Worm (Caenorhabditis elegans): Measurements from ENCODE around the gene K07H8.8.

K07H8.8 gene

ce11 chrIV:8283214-8283613 is 15.0 kb upstream of the K07H8.8 start (continued):
- TF ChIP-seq ceh-79 (tag; optimal IDR thresholded peaks at IDR 0.05) (no peak), ZK185.1 (tag; optimal IDR thresholded peaks at IDR 0.05; ENCODE audit: poor library complexity, severe bottlenecking) (no peak)

DNA sequence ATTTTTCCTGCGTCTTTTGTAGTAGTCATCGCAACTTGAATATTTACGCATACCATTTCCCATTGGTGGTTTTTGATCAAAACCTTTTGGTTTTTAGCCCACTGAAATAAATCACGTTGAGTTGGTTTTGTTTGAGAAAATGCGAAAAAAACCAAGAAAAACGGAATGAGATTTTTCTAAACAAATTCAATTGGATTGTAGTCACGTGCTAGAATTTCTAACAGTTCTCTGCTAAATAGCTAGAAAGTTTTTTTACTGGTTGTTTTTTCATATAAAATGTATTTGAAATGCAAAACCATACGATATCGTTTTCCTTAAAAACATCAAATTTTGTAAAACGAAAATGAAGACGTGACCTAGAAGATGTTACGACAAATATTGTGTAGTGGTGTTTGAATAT is 8.4 kb upstream of the K07H8.8 start, which contains the start of gene K07H8.12:
TSS of gene K07H8.12 (minus strand) at position 101 of the 400 bp plus-strand sequence.
- TF ChIP-seq F49E8.2 (tag; optimal IDR thresholded peaks at IDR 0.05; ENCODE audit: insufficient read depth) (no peak), dox-1 (GFP tag; IDR thresholded peaks at IDR 0.05) (no peak), hlh-12 (tag; optimal IDR thresholded peaks at IDR 0.05) (no peak), die-1 (tag; optimal IDR thresholded peaks at IDR 0.05) (no peak), snpc-3.4 (tag; optimal IDR thresholded peaks at IDR 0.05) (no peak), rcor-1 (GFP tag; IDR thresholded peaks at IDR 0.05) (no peak), dpff-1 (tag; optimal IDR thresholded peaks at IDR 0.05) (no peak), athp-1 (tag; optimal IDR thresholded peaks at IDR 0.05) (no peak), Y53F4B.3 (GFP tag; IDR thresholded peaks at IDR 0.05) (no peak), ama-1 (optimal IDR thresholded peaks at IDR 0.05) (no peak), ama-1 (GFP tag; optimal IDR thresholded peaks at IDR 0.05) (no peak), Y67H2A.10 (GFP tag; conservative IDR thresholded peaks at IDR 0.05) (no peak), bed-2 (GFP tag; IDR thresholded peaks at IDR 0.05) (no peak), madf-6 (GFP tag; IDR thresholded peaks at IDR 0.05) (no peak), mxl-1 (tag; optimal IDR thresholded peaks at IDR 0.05) (no peak), mcd-1 (GFP tag; IDR thresholded peaks at IDR 0.05) (no peak), ztf-6 (GFP tag; IDR thresholded peaks at IDR 0.05) (no peak), nhr-27 (tag; optimal IDR thresholded peaks at IDR 0.05) (no peak), sdz-38 (tag; optimal IDR thresholded peaks at IDR 0.05) (no peak), hlh-26 (GFP tag; conservative IDR thresholded peaks at IDR 0.05) (no peak)

DNA sequence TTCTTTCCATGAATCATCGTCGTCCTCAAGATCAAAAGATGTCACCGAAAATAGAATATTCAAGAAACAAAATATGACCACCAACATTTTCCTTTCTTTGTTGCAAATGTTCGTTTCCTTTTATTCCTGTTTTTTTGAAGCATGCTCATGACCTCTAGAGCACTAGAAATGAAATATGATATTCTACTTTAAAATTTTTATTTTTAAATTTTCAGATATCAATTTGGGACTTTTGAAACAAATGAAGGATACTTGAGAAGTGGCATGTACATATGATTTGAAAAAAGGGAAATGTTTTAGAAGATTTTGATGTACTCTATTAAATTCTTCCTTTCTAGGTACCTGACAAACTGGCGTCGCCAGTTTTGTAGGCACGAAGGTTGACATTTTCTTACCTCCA is 7.0 kb upstream of the K07H8.8 start, which contains the start of gene K07H8.11:
TSS of gene K07H8.11 (minus strand) at position 101 of the 400 bp plus-strand sequence.
- TF ChIP-seq cebp-2 (GFP tag; IDR thresholded peaks at IDR 0.05) = no peak
- no peak for TF ChIP-seq Y53G8AR.9 (GFP tag; conservative IDR thresholded peaks at IDR 0.05)
- TF ChIP-seq ztf-26 (tag; optimal IDR thresholded peaks at IDR 0.05) = no peak
- no peak for TF ChIP-seq rpc-1 (optimal IDR thresholded peaks at IDR 0.05)
- TF ChIP-seq rpc-1 (tag; optimal IDR thresholded peaks at IDR 0.05) = no peak
- no peak for TF ChIP-seq somi-1 (GFP tag; optimal IDR thresholded peaks at IDR 0.05)
- TF ChIP-seq repo-1 (tag; optimal IDR thresholded peaks at IDR 0.05) = no peak
- no peak for TF ChIP-seq ztf-6 (GFP tag; IDR thresholded peaks at IDR 0.05)
- no peak for TF ChIP-seq hlh-26 (GFP tag; conservative IDR thresholded peaks at IDR 0.05)
- no peak for TF ChIP-seq die-1 (tag; optimal IDR thresholded peaks at IDR 0.05)
- no peak for TF ChIP-seq ceh-79 (tag; optimal IDR thresholded peaks at IDR 0.05)
- no peak for TF ChIP-seq pha-4 (tag; optimal IDR thresholded peaks at IDR 0.05)
- no peak for TF ChIP-seq bed-2 (GFP tag; IDR thresholded peaks at IDR 0.05)
- TF ChIP-seq mes-4 (tag; optimal IDR thresholded peaks at IDR 0.05) = no peak

DNA sequence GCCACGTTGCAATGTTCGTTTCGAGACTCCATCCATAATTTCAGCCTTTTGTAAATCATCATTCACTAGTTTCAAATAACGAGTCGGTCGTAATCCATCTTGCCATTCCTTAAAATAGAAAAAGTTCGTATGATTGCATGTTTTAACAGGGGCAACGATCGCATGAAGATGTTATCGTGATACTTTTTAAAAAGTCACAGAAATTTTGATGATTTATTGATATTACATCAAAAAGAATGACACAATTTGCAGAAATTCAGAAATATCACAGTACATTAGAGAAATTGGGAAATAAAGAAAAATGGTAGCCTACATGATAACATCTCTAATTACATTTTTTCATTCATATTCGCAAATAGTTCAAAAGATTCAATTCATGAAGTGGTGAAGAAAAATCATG is 5.1 kb upstream of the K07H8.8 start:
- TF ChIP-seq ztf-3 (GFP tag; optimal IDR thresholded peaks at IDR 0.05) = no peak
- TF ChIP-seq lin-54 (GFP tag; optimal IDR thresholded peaks at IDR 0.05) = no peak
- TF ChIP-seq ztf-18 (tag; optimal IDR thresholded peaks at IDR 0.05) = no peak
- no peak for TF ChIP-seq die-1 (tag; optimal IDR thresholded peaks at IDR 0.05)
- no peak for TF ChIP-seq F57A8.1 (GFP tag; optimal IDR thresholded peaks at IDR 0.05)
- no peak for TF ChIP-seq unc-130 (GFP tag; optimal IDR thresholded peaks at IDR 0.05)
- no peak for TF ChIP-seq madf-10 (tag; optimal IDR thresholded peaks at IDR 0.05)
- TF ChIP-seq xnd-1 (tag; optimal IDR thresholded peaks at IDR 0.05) = no peak
